Worm (Caenorhabditis elegans): Measurements from ENCODE around the gene F13A2.3.

The F13A2.3 gene

ce11 chrV:4384482-4384881 lies 11.7 kb downstream of the F13A2.3 start, which contains the start of gene F13A2.2:
TSS of gene F13A2.2 (minus strand) at chrV:4384582.
- no peak for TF ChIP-seq sem-2 (GFP tag; optimal IDR thresholded peaks at IDR 0.05)
- TF ChIP-seq ztf-11 (tag; optimal IDR thresholded peaks at IDR 0.05): no peak
- TF ChIP-seq sptf-1 (tag; optimal IDR thresholded peaks at IDR 0.05): no peak
- no peak for TF ChIP-seq nhr-237 (tag; optimal IDR thresholded peaks at IDR 0.05)
- no peak for TF ChIP-seq elt-1 (tag; optimal IDR thresholded peaks at IDR 0.05; ENCODE audit: borderline replicate concordance, insufficient read depth)
- no peak for TF ChIP-seq mep-1 (tag; optimal IDR thresholded peaks at IDR 0.05)
- no peak for TF ChIP-seq unc-120 (tag; optimal IDR thresholded peaks at IDR 0.05; ENCODE audit: poor library complexity, severe bottlenecking)
- no peak for TF ChIP-seq hlh-1 (tag; optimal IDR thresholded peaks at IDR 0.05)
- TF ChIP-seq pha-4 (tag; optimal IDR thresholded peaks at IDR 0.05): no peak
- TF ChIP-seq ham-2 (GFP tag; optimal IDR thresholded peaks at IDR 0.05): no peak

- no peak for TF ChIP-seq ceh-83 (GFP tag; optimal IDR thresholded peaks at IDR 0.05)
- TF ChIP-seq hlh-1 (tag; optimal IDR thresholded peaks at IDR 0.05): no peak
- no peak for TF ChIP-seq sptf-1 (tag; optimal IDR thresholded peaks at IDR 0.05)
- no peak for TF ChIP-seq mep-1 (tag; optimal IDR thresholded peaks at IDR 0.05)
- TF ChIP-seq nhr-76 (tag; optimal IDR thresholded peaks at IDR 0.05): no peak
- no peak for TF ChIP-seq mab-5 (tag; optimal IDR thresholded peaks at IDR 0.05)
- no peak for TF ChIP-seq unc-62 (GFP tag; optimal IDR thresholded peaks at IDR 0.05)
- no peak for TF ChIP-seq lin-32 (GFP tag; optimal IDR thresholded peaks at IDR 0.05)
- TF ChIP-seq zip-8 (tag; optimal IDR thresholded peaks at IDR 0.05): no peak
- TF ChIP-seq nhr-12 (tag; optimal IDR thresholded peaks at IDR 0.05): no peak
- TF ChIP-seq elt-3 (tag; optimal IDR thresholded peaks at IDR 0.05): no peak
- no peak for TF ChIP-seq mls-2 (tag; optimal IDR thresholded peaks at IDR 0.05)
- no peak for TF ChIP-seq unc-39 (tag; optimal IDR thresholded peaks at IDR 0.05)
- no peak for TF ChIP-seq drap-1 (GFP tag; optimal IDR thresholded peaks at IDR 0.05)
These were observed 13.9 kb downstream of the F13A2.3 start, which contains the start of gene F13A2.1 for ce11 chrV:4382298-4382697. TSS of gene F13A2.1 (minus strand) at chrV:4382398.

- no peak for TF ChIP-seq lin-13 (tag; optimal IDR thresholded peaks at IDR 0.05)
- TF ChIP-seq sptf-1 (tag; optimal IDR thresholded peaks at IDR 0.05): no peak
- no peak for TF ChIP-seq snpc-4 (tag; optimal IDR thresholded peaks at IDR 0.05)
- TF ChIP-seq ces-1 (GFP tag; optimal IDR thresholded peaks at IDR 0.05): no peak
- no peak for TF ChIP-seq mab-5 (tag; optimal IDR thresholded peaks at IDR 0.05)
- TF ChIP-seq elt-1 (tag; optimal IDR thresholded peaks at IDR 0.05; ENCODE audit: borderline replicate concordance, insufficient read depth): no peak
- TF ChIP-seq ztf-11 (tag; optimal IDR thresholded peaks at IDR 0.05): no peak
- TF ChIP-seq blmp-1 (tag; optimal IDR thresholded peaks at IDR 0.05): no peak
- no peak for TF ChIP-seq nhr-28 (tag; optimal IDR thresholded peaks at IDR 0.05)
- TF ChIP-seq pha-4 (tag; optimal IDR thresholded peaks at IDR 0.05): no peak
- TF ChIP-seq nhr-12 (tag; optimal IDR thresholded peaks at IDR 0.05): no peak
- TF ChIP-seq flh-1 (GFP tag; optimal IDR thresholded peaks at IDR 0.05): no peak
- no peak for TF ChIP-seq nhr-2 (tag; optimal IDR thresholded peaks at IDR 0.05)
- no peak for TF ChIP-seq ceh-83 (GFP tag; optimal IDR thresholded peaks at IDR 0.05)
- no peak for TF ChIP-seq unc-120 (tag; optimal IDR thresholded peaks at IDR 0.05; ENCODE audit: poor library complexity, severe bottlenecking)
- no peak for TF ChIP-seq M03D4.4 (tag; optimal IDR thresholded peaks at IDR 0.05)
- TF ChIP-seq bed-3 (GFP tag; optimal IDR thresholded peaks at IDR 0.05): no peak
- TF ChIP-seq ceh-43 (GFP tag; optimal IDR thresholded peaks at IDR 0.05): no peak
- TF ChIP-seq nhr-76 (tag; optimal IDR thresholded peaks at IDR 0.05): no peak
These were observed 18.5 kb downstream of the F13A2.3 start, which contains the start of gene F32D1.8 for ce11 chrV:4377622-4378021. TSS of gene F32D1.8 (minus strand) at chrV:4377722.

DNA sequence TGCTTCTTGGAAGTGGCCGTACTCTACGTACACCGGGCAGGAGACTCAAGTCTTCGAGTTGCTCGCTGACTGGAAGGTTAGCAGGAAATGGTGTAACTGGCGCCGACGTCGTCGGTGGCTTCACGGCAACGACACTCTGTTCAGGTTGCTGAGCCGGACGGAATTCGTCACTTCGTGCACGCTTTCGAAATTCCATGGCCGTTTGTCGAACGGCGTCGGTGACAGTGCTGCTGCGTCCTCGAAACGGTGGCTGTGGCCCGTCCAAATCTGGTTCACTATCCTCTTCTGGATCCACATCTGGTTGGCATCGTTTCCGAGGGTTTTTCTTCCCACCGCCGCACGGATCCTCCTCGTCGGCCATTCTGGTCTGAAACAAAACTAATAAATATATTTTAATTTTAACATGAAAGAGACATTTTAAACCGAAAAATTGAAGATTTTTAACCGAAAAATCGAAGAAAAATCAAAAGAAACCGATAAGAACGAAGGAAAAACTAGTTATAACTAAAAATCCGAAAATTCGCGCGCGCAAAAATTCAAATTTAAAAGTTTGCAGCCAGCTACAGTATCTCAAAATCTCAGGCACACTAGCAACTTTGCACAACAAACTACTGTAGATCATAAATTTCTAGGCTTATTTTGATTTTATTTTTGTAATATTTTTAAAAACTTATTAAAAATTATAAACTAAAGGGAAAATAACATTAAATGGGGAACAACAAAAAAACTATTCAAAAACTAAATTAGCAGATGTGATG lies 20.2 kb downstream of the F13A2.3 start, which contains the start of gene F32D1.7:
Gene F32D1.7, minus strand, starts transcription at position 367 of the 758 bp plus-strand sequence.
- TF ChIP-seq tbx-8 (GFP tag; optimal IDR thresholded peaks at IDR 0.05) (no peak), flh-1 (GFP tag; optimal IDR thresholded peaks at IDR 0.05) (no peak), sem-2 (GFP tag; optimal IDR thresholded peaks at IDR 0.05) (no peak), mls-2 (tag; optimal IDR thresholded peaks at IDR 0.05) (no peak), unc-120 (tag; optimal IDR thresholded peaks at IDR 0.05; ENCODE audit: poor library complexity, severe bottlenecking) (no peak), elt-3 (tag; optimal IDR thresholded peaks at IDR 0.05) (no peak), nhr-28 (tag; optimal IDR thresholded peaks at IDR 0.05) (no peak), ceh-43 (GFP tag; optimal IDR thresholded peaks at IDR 0.05) (no peak), ces-1 (GFP tag; optimal IDR thresholded peaks at IDR 0.05) (no peak), M03D4.4 (tag; optimal IDR thresholded peaks at IDR 0.05) (no peak), unc-39 (tag; optimal IDR thresholded peaks at IDR 0.05) (no peak), unc-62 (GFP tag; optimal IDR thresholded peaks at IDR 0.05) (no peak), lin-13 (tag; optimal IDR thresholded peaks at IDR 0.05) (no peak), lin-32 (GFP tag; optimal IDR thresholded peaks at IDR 0.05) (no peak), ham-2 (GFP tag; optimal IDR thresholded peaks at IDR 0.05) (no peak), snpc-4 (tag; optimal IDR thresholded peaks at IDR 0.05) (no peak), nhr-2 (tag; optimal IDR thresholded peaks at IDR 0.05) (no peak), sptf-1 (tag; optimal IDR thresholded peaks at IDR 0.05) (no peak), pha-4 (tag; optimal IDR thresholded peaks at IDR 0.05) (no peak), zip-8 (tag; optimal IDR thresholded peaks at IDR 0.05) (no peak)
